Fruit fly (Drosophila melanogaster): Measurements from ENCODE around the gene CG2200.

CG2200 gene

DNA sequence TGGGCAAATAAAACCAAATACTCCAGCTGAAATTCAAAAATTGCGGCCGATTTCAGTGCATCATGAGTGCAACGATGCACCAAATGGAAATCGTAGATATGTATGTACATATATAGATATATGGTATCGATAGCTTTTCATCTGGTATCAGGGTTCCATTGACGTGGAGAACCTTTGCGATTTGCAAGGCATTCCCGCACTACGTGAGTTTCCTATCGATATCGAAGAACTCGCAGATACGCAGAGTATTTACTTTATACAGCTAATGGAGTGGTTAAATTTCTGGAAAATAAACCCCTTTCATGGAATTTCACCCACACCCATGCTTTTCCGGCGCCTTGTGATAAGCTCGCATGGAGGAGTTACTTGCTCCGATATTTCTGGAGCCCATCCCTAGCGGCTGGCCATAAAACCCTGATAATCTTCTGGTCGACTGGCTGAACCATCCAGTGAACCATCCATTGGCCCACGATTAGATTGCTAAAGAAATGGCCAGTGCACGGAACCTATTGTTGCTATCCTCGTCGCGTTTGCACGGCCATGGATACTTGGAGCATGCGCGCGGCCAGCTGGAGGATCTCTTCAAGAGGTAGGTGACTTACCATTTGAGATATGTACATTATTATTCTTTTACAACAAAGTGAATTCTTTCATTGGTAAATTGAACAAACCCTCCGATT is at the start of gene CG2200 (continued):
- TF ChIP-seq CG34422 (GFP tag; IDR thresholded peaks at IDR 0.05) (0 out of 3 replicates have a peak, but pooled peaks have one; percentile 51), klu (GFP tag; IDR thresholded peaks at IDR 0.05) (no peak), nerfin-1 (tag; optimal IDR thresholded peaks at IDR 0.05) (peak; percentile 6), run (tag; optimal IDR thresholded peaks at IDR 0.05) (no peak), CG30020 (tag; optimal IDR thresholded peaks at IDR 0.05) (no peak), chinmo (GFP tag; IDR thresholded peaks at IDR 0.05; ENCODE audit: partially characterized antibody) (peak; percentile 54; the same call in 2 of the 4 replicates), CG14965 (GFP tag; optimal IDR thresholded peaks at IDR 0.05; ENCODE audit: borderline replicate concordance) (no peak), Awh (GFP tag; IDR thresholded peaks at IDR 0.05) (no peak), Ets97D (GFP tag; optimal IDR thresholded peaks at IDR 0.05) (peak; percentile 35), Ravus (GFP tag; IDR thresholded peaks at IDR 0.05) (no peak), CG2202 (tag; optimal IDR thresholded peaks at IDR 0.05) (no peak), CG13123 (GFP tag; optimal IDR thresholded peaks at IDR 0.05) (no peak), hb (GFP tag; IDR thresholded peaks at IDR 0.05; ENCODE audit: partially characterized antibody) (peak; percentile 87), zf30C (GFP tag; optimal IDR thresholded peaks at IDR 0.05) (no peak), CG4854 (GFP tag; optimal IDR thresholded peaks at IDR 0.05) (peak; percentile 9), ftz-f1 (GFP tag; optimal IDR thresholded peaks at IDR 0.05) (no peak), CG14860 (GFP tag; IDR thresholded peaks at IDR 0.05; ENCODE audit: partially characterized antibody) (peak; percentile 86), nom (GFP tag; optimal IDR thresholded peaks at IDR 0.05) (peak; percentile 27), caup (GFP tag; optimal IDR thresholded peaks at IDR 0.05; ENCODE audit: severe bottlenecking) (no peak), al (GFP tag; IDR thresholded peaks at IDR 0.05) (no peak), CG9437 (GFP tag; optimal IDR thresholded peaks at IDR 0.05) (peak; percentile 50), Hr78 (GFP tag; optimal IDR thresholded peaks at IDR 0.05) (no peak), CG10366 (GFP tag; IDR thresholded peaks at IDR 0.05) (peak; percentile 32; the same call in 1 of the 2 replicates), mirr (GFP tag; optimal IDR thresholded peaks at IDR 0.05) (peak; percentile 2), Dbx (GFP tag; IDR thresholded peaks at IDR 0.05) (peak; percentile 54; the same call in 1 of the 3 replicates), lola (GFP tag; optimal IDR thresholded peaks at IDR 0.05) (no peak), CG4424 (GFP tag; optimal IDR thresholded peaks at IDR 0.05) (no peak), CG6791 (GFP tag; IDR thresholded peaks at IDR 0.05; ENCODE audit: partially characterized antibody) (peak; percentile 86), CG15073 (GFP tag; optimal IDR thresholded peaks at IDR 0.05) (no peak), ems (GFP tag; optimal IDR thresholded peaks at IDR 0.05) (peak; percentile 18), Nf-YB (GFP tag; optimal IDR thresholded peaks at IDR 0.05) (no peak), oc (tag; optimal IDR thresholded peaks at IDR 0.05) (no peak), fd102C (GFP tag; optimal IDR thresholded peaks at IDR 0.05) (no peak), hkb (optimal IDR thresholded peaks at IDR 0.05) (no peak), hkb (GFP tag; IDR thresholded peaks at IDR 0.05) (peak; percentile 57; the same call in 1 of the 2 replicates), CG6254 (GFP tag; optimal IDR thresholded peaks at IDR 0.05) (no peak), sob (GFP tag; IDR thresholded peaks at IDR 0.05) (0 out of 2 replicates have a peak, but pooled peaks have one; percentile 35), CG6854 (GFP tag; optimal IDR thresholded peaks at IDR 0.05) (no peak), sr (GFP tag; IDR thresholded peaks at IDR 0.05) (no peak), CG10267 (tag; optimal IDR thresholded peaks at IDR 0.05) (peak; percentile 9), CG8359 (GFP tag; optimal IDR thresholded peaks at IDR 0.05; ENCODE audit: borderline replicate concordance) (no peak), bigmax (GFP tag; optimal IDR thresholded peaks at IDR 0.05) (no peak), CG10959 (GFP tag; IDR thresholded peaks at IDR 0.05) (no peak), Ets65A (GFP tag) (no peak), HLH3B (GFP tag; IDR thresholded peaks at IDR 0.05) (no peak), tap (tag; optimal IDR thresholded peaks at IDR 0.05) (no peak), ttk (GFP tag; IDR thresholded peaks at IDR 0.05) (no peak), CG13296 (GFP tag; optimal IDR thresholded peaks at IDR 0.05) (no peak), ro (GFP tag; IDR thresholded peaks at IDR 0.05) (no peak)

All from whole organism, embryonic.